Worm (Caenorhabditis elegans): ENCODE results near the gene C02F5.3.

Gene C02F5.3

DNA sequence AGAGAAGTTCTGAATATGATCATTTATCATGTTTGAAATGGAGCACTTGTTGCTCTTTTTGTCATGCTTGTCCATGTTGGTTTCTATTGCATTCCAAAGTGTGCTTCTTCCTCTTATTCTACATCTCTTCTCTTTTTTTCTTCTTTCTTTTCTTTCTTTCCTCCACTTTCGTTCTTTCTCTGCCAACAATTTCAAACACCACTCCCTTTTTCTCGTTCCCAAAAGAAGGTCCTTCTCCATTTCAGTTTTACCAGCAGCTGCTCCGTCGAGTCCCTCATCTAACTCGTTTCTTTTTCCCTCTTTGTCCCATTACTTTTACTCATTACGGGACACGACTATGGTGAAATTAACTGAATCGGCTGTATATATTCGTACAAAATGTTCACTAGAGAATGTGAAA lies 9.2 kb downstream of the C02F5.3 start, which contains the start of gene F09G8.5:
Gene F09G8.5, plus strand, starts transcription at position 38 of the 400 bp plus-strand sequence.
- TF ChIP-seq ceh-19 (GFP tag; optimal IDR thresholded peaks at IDR 0.05) (no peak), unc-86 (tag; optimal IDR thresholded peaks at IDR 0.05) (no peak), tbx-7 (tag; optimal IDR thresholded peaks at IDR 0.05) (no peak), pag-3 (tag; optimal IDR thresholded peaks at IDR 0.05; ENCODE audit: borderline replicate concordance) (no peak), eyg-1 (tag; optimal IDR thresholded peaks at IDR 0.05) (no peak), F13H6.1 (tag; optimal IDR thresholded peaks at IDR 0.05) (no peak)

DNA sequence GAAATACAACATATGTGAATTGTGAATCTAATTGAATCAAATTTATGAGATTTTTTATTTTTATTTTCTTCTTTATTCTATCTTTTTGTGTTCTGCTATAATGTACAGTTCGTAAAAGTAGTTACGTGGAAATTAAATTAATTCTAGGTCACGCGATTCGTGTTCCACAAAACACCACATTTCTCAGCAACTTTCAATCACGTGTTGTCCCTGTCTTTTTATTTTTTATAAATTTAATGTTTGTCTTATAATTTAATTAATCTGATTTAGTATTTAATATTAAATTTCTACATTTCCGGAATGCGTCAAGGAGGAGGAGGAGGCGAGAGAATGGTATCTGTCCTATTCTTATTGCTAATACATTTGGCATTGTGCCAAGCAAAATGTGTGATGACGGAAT lies 12.4 kb downstream of the C02F5.3 start, which contains the start of gene ncr-2:
Gene ncr-2, plus strand, starts transcription at position 301 of the 400 bp plus-strand sequence.
- TF ChIP-seq C08G9.2 (tag; optimal IDR thresholded peaks at IDR 0.05) (no peak), fkh-10 (GFP tag; optimal IDR thresholded peaks at IDR 0.05) (no peak), ceh-30 (tag; optimal IDR thresholded peaks at IDR 0.05) (no peak), odd-2 (tag; optimal IDR thresholded peaks at IDR 0.05) (no peak), unc-3 (GFP tag; conservative IDR thresholded peaks at IDR 0.05) (no peak), unc-3 (tag; optimal IDR thresholded peaks at IDR 0.05) (no peak)

DNA sequence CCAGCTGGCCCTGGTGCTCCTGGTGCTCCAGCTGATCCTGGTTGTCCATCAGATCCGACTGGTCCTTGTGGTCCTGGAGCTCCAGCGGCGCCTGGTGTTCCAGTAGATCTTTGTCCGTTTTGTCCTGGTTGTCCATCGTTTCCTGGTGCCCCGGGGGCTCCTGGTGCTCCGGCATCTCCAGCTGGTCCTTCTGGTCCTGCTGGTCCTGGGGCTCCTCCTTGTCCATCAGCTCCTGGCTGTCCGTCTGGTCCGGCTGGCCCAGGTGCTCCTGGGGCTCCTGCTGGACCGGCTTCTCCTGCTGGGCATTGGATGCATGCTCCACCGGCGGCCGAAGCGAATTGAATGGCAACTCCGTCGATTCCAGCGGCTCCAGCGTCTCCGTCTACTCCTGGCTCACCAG lies 16.9 kb downstream of the C02F5.3 start:
- TF ChIP-seq syd-9 (tag; optimal IDR thresholded peaks at IDR 0.05) (peak; percentile 29), pat-9 (tag; optimal IDR thresholded peaks at IDR 0.05) (no peak), fkh-6 (tag; optimal IDR thresholded peaks at IDR 0.05) (peak; percentile 25), hlh-6 (tag; optimal IDR thresholded peaks at IDR 0.05) (peak; percentile 21), ref-2 (tag; optimal IDR thresholded peaks at IDR 0.05) (peak; percentile 28), elt-4 (tag; optimal IDR thresholded peaks at IDR 0.05) (peak; percentile 94), unc-86 (tag; optimal IDR thresholded peaks at IDR 0.05) (no peak), ceh-9 (tag; optimal IDR thresholded peaks at IDR 0.05) (peak; percentile 17), nhr-11 (tag; optimal IDR thresholded peaks at IDR 0.05) (no peak), eyg-1 (tag; optimal IDR thresholded peaks at IDR 0.05) (no peak), lim-6 (tag; optimal IDR thresholded peaks at IDR 0.05) (peak; percentile 14), sdc-2 (tag; optimal IDR thresholded peaks at IDR 0.05) (peak; percentile 26), dmd-4 (tag; optimal IDR thresholded peaks at IDR 0.05; ENCODE audit: borderline replicate concordance) (no peak)

DNA sequence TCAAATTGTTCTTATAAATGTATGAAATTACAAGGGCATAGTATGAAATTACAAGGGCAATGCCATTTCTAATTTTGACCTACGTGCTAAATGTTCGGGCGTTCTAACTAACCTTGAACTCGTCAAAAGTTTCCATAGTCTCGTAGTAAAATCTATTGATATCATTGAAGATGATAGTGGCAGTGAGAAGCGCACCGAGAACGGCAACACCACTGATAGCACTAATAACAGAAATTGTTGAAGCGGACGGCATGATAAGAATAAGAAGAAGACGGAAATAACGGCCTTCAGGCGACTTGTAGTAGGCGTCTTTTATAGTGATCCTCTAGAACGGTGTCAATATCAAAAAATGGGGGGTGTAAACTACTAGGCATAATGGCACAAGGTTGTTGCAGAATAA lies 17.7 kb downstream of the C02F5.3 start, which contains the start of gene col-91:
Gene col-91, minus strand, starts transcription at position 288 of the 400 bp plus-strand sequence.
- TF ChIP-seq ceh-14 (tag; optimal IDR thresholded peaks at IDR 0.05) (no peak), unc-86 (tag; optimal IDR thresholded peaks at IDR 0.05) (no peak), pha-2 (tag; optimal IDR thresholded peaks at IDR 0.05) (no peak), nhr-232 (tag; optimal IDR thresholded peaks at IDR 0.05) (no peak), ceh-9 (tag; optimal IDR thresholded peaks at IDR 0.05) (no peak), dmd-4 (tag; optimal IDR thresholded peaks at IDR 0.05; ENCODE audit: borderline replicate concordance) (no peak), sdc-2 (tag; optimal IDR thresholded peaks at IDR 0.05) (no peak), tbx-2 (tag; optimal IDR thresholded peaks at IDR 0.05) (no peak), zip-5 (tag; optimal IDR thresholded peaks at IDR 0.05) (no peak), mec-3 (tag; optimal IDR thresholded peaks at IDR 0.05; ENCODE audit: borderline replicate concordance) (no peak), fkh-6 (tag; optimal IDR thresholded peaks at IDR 0.05) (no peak), K09A11.1 (tag; optimal IDR thresholded peaks at IDR 0.05; ENCODE audit: insufficient read depth) (no peak), pqm-1 (tag; optimal IDR thresholded peaks at IDR 0.05) (no peak), pros-1 (tag; optimal IDR thresholded peaks at IDR 0.05) (no peak), ceh-18 (tag; optimal IDR thresholded peaks at IDR 0.05) (no peak), ceh-2 (tag; optimal IDR thresholded peaks at IDR 0.05) (no peak), unc-3 (GFP tag; conservative IDR thresholded peaks at IDR 0.05) (no peak), unc-3 (tag; optimal IDR thresholded peaks at IDR 0.05) (no peak), dve-1 (tag; optimal IDR thresholded peaks at IDR 0.05) (no peak)

DNA sequence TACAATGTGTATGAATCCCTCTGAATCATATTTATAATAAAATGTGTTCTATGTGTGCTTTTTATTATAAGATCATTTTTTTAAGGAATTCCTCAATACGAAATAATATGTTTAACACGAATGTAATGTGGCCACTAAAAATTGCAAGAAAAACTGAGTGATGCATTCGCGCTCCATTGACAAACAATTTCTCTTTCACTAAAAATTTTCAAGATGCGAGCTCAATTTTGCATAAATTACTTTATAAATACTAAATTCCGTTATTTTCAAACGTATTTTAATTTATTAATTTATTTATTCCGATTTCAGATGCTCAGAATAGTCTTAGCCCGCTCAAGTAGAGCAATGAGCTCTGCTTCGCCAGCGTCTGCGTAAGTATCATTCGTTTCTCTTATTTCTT lies 20.1 kb downstream of the C02F5.3 start, which contains the start of gene mrps-9:
Gene mrps-9, plus strand, starts transcription at position 310 of the 400 bp plus-strand sequence.
- TF ChIP-seq ceh-14 (tag; optimal IDR thresholded peaks at IDR 0.05) = peak; percentile 35
- no peak for TF ChIP-seq ceh-24 (tag; optimal IDR thresholded peaks at IDR 0.05)
- TF ChIP-seq eyg-1 (tag; optimal IDR thresholded peaks at IDR 0.05) = no peak
